Fruit fly (Drosophila melanogaster) whole organism, embryonic: ENCODE data around the gene Teh1.
A peak's percentile ranks its signal among the peaks of the same experiment; 100 is the strongest.

Source experiments
- Aef1 ChIP-seq: fragments of 200-800 bp; sonication (Bioruptor generic); IDR thresholded peaks from 3 replicates; pipeline ENCODE4 v1.3.6; 2022; ENCODE audit warnings: missing biosample characterization, missing genetic modification characterization
- Asciz ChIP-seq: fragments of 200-800 bp; sonication (Bioruptor generic); optimal IDR thresholded peaks from 2 replicates; lab custom pipeline; 2017; ENCODE audit warnings: missing biosample characterization, mild to moderate bottlenecking, missing genetic modification characterization, missing genetic modification reagents
- Blimp-1 ChIP-seq: fragments of 200-800 bp; sonication (Bioruptor generic); optimal IDR thresholded peaks from 3 replicates; lab custom pipeline; 2018; ENCODE audit warnings: missing biosample characterization, missing genetic modification characterization, mild to moderate bottlenecking, moderate library complexity, missing genetic modification reagents
- CG10209 ChIP-seq: fragments of 200-800 bp; sonication (Bioruptor generic); optimal IDR thresholded peaks from 3 replicates; lab custom pipeline; 2017; ENCODE audit warnings: missing biosample characterization, mild to moderate bottlenecking, missing genetic modification characterization, missing genetic modification reagents
- CG11504 ChIP-seq: fragments of 200-800 bp; sonication (Bioruptor generic); optimal IDR thresholded peaks from 3 replicates; lab custom pipeline; 2019; ENCODE audit warnings: missing biosample characterization, mild to moderate bottlenecking, missing genetic modification characterization, moderate library complexity
- CG12769 ChIP-seq: fragments of 200-800 bp; sonication (Bioruptor generic); optimal IDR thresholded peaks from 2 replicates; lab custom pipeline; 2019; ENCODE audit warnings: missing biosample characterization, mild to moderate bottlenecking, missing genetic modification characterization, moderate library complexity
- CG14014 ChIP-seq: fragments of 200-800 bp; sonication (Bioruptor generic); IDR thresholded peaks from 2 replicates; pipeline ENCODE4 v1.3.6; 2022; ENCODE audit warnings: missing biosample characterization, missing genetic modification characterization
- CG15601 ChIP-seq: fragments of 200-800 bp; sonication (Bioruptor generic); optimal IDR thresholded peaks from 3 replicates; lab custom pipeline; 2019; ENCODE audit warnings: missing biosample characterization, mild to moderate bottlenecking, missing genetic modification characterization, moderate library complexity
- CG2889 ChIP-seq: fragments of 200-800 bp; sonication (Bioruptor generic); IDR thresholded peaks from 3 replicates; pipeline ENCODE4 v1.3.6; 2022; ENCODE audit warnings: missing biosample characterization, missing genetic modification characterization
- CG3065 ChIP-seq: fragments of 200-800 bp; sonication (Bioruptor generic); optimal IDR thresholded peaks from 2 replicates; lab custom pipeline; 2016; ENCODE audit warnings: missing biosample characterization, missing genetic modification characterization
- CG3163 ChIP-seq: fragments of 200-800 bp; sonication (Bioruptor generic); optimal IDR thresholded peaks from 3 replicates; lab custom pipeline; 2016; ENCODE audit warnings: missing biosample characterization, missing genetic modification characterization
- CG32532 ChIP-seq: fragments of 200-800 bp; sonication (Bioruptor generic); IDR thresholded peaks from 2 replicates; pipeline ENCODE4 v1.3.6; 2022; ENCODE audit warnings: missing biosample characterization, missing genetic modification characterization
- CG3995 ChIP-seq: fragments of 200-800 bp; sonication (Bioruptor generic); optimal IDR thresholded peaks from 3 replicates; lab custom pipeline; 2016; ENCODE audit warnings: missing biosample characterization, missing genetic modification characterization
- CG4424 ChIP-seq: fragments of 200-800 bp; sonication (Bioruptor generic); optimal IDR thresholded peaks from 3 replicates; lab custom pipeline; 2016; ENCODE audit warnings: missing biosample characterization, missing genetic modification characterization
- CG6175 ChIP-seq: fragments of 200-800 bp; sonication (Bioruptor generic); IDR thresholded peaks from 3 replicates; pipeline ENCODE4 v1.3.6; 2022; ENCODE audit warnings: missing biosample characterization, missing genetic modification characterization
- CG7372 ChIP-seq: fragments of 200-800 bp; sonication (Bioruptor generic); IDR thresholded peaks from 2 replicates; pipeline ENCODE4 v1.3.6; 2022; ENCODE audit warnings: missing biosample characterization, missing genetic modification characterization
- CG8359 ChIP-seq: fragments of 200-800 bp; sonication (Bioruptor generic); optimal IDR thresholded peaks from 2 replicates; lab custom pipeline; 2017; ENCODE audit warnings: missing biosample characterization, mild to moderate bottlenecking, missing genetic modification characterization, borderline replicate concordance
- CTCF ChIP-seq: fragments of 200-800 bp; sonication (Bioruptor generic); optimal IDR thresholded peaks from 2 replicates; lab custom pipeline; 2017; ENCODE audit warnings: missing biosample characterization, mild to moderate bottlenecking, missing genetic modification characterization, moderate library complexity
- Chrac-16 ChIP-seq: fragments of 200-800 bp; sonication (Bioruptor generic); optimal IDR thresholded peaks from 3 replicates; lab custom pipeline; 2016; ENCODE audit warnings: missing biosample characterization, missing genetic modification characterization
- Doc2 ChIP-seq: fragments of 200-800 bp; sonication (Bioruptor generic); IDR thresholded peaks from 2 replicates; pipeline ENCODE4 v1.3.6; 2022; ENCODE audit warnings: missing biosample characterization, missing genetic modification characterization
- Eip74EF ChIP-seq, 2 experiments: fragments of 200-800 bp in 1 of 2; fragments of >200 bp in 1 of 2; sonication (Bioruptor generic) in 1 of 2; optimal IDR thresholded peaks; 2 replicates each; lab custom pipeline; 2017 to 2019; ENCODE audit warnings: missing biosample characterization in 2 of 2, missing genetic modification characterization in 2 of 2, mild to moderate bottlenecking in 1 of 2, moderate library complexity in 1 of 2
- Ets65A ChIP-seq: fragments of 200-800 bp; sonication (Bioruptor generic); peaks from one replicate; lab custom pipeline; 2016; ENCODE audit warnings: missing biosample characterization, missing genetic modification characterization
- HLH4C ChIP-seq: fragments of 200-800 bp; sonication (Bioruptor generic); IDR thresholded peaks from 3 replicates; pipeline ENCODE4 v1.3.6; 2022; ENCODE audit warnings: missing biosample characterization, missing genetic modification characterization; ENCODE audit not compliant: partially characterized antibody
- Hsf ChIP-seq: fragments of 200-800 bp; sonication (Bioruptor generic); optimal IDR thresholded peaks from 3 replicates; lab custom pipeline; 2016; ENCODE audit warnings: missing biosample characterization, missing genetic modification characterization
- Med ChIP-seq: fragments of 200-800 bp; sonication (Bioruptor generic); peaks from one replicate; lab custom pipeline; 2016; ENCODE audit warnings: missing biosample characterization, missing genetic modification characterization, mild to moderate bottlenecking, inconsistent platforms, moderate library complexity
- Oli ChIP-seq: fragments of 200-800 bp; sonication (Bioruptor generic); optimal IDR thresholded peaks from 2 replicates; lab custom pipeline; 2018; ENCODE audit warnings: missing biosample characterization, mild to moderate bottlenecking, missing genetic modification characterization, moderate library complexity
- Pdp1 ChIP-seq, 2 experiments: fragments of 200-800 bp; sonication (Bioruptor generic); optimal IDR thresholded peaks; 3 replicates each; lab custom pipeline; 2016; ENCODE audit warnings: missing biosample characterization in 2 of 2, missing genetic modification characterization in 2 of 2, mild to moderate bottlenecking in 1 of 2, moderate library complexity in 1 of 2
- abd-A ChIP-seq: fragments of 200-800 bp; sonication (Bioruptor generic); optimal IDR thresholded peaks from 3 replicates; lab custom pipeline; 2019; ENCODE audit warnings: missing biosample characterization, mild to moderate bottlenecking, missing genetic modification characterization, moderate library complexity
- al ChIP-seq: fragments of 200-800 bp; sonication (Bioruptor generic); IDR thresholded peaks from 2 replicates; pipeline ENCODE4 v1.3.6; 2022; ENCODE audit warnings: missing biosample characterization, missing genetic modification characterization
- cas ChIP-seq: fragments of 200-800 bp; sonication (Bioruptor generic); IDR thresholded peaks from 2 replicates; pipeline ENCODE4 v1.3.6; 2022; ENCODE audit warnings: missing biosample characterization, missing genetic modification characterization
- cato ChIP-seq: fragments of 200-800 bp; sonication (Bioruptor generic); optimal IDR thresholded peaks from 2 replicates; lab custom pipeline; 2016; ENCODE audit warnings: missing biosample characterization, missing genetic modification characterization, borderline replicate concordance
- cg ChIP-seq: fragments of 200-800 bp; sonication (Bioruptor generic); optimal IDR thresholded peaks from 3 replicates; lab custom pipeline; 2019; ENCODE audit warnings: missing biosample characterization, mild to moderate bottlenecking, missing genetic modification characterization, moderate library complexity
- chinmo ChIP-seq: fragments of 200-800 bp; sonication (Bioruptor generic); IDR thresholded peaks from 4 replicates; pipeline ENCODE4 v1.3.6; 2022; ENCODE audit warnings: missing biosample characterization, missing genetic modification characterization; ENCODE audit not compliant: partially characterized antibody
- crol ChIP-seq: fragments of 200-800 bp; sonication (Bioruptor generic); IDR thresholded peaks from 2 replicates; pipeline ENCODE4 v1.3.6; 2022; ENCODE audit warnings: missing biosample characterization, missing genetic modification characterization
- fd102C ChIP-seq: fragments of 200-800 bp; sonication (Bioruptor generic); optimal IDR thresholded peaks from 2 replicates; lab custom pipeline; 2018; ENCODE audit warnings: missing biosample characterization, mild to moderate bottlenecking, missing genetic modification characterization, moderate library complexity
- fu2 ChIP-seq: fragments of 200-800 bp; sonication (Bioruptor generic); optimal IDR thresholded peaks from 2 replicates; lab custom pipeline; 2016; ENCODE audit warnings: missing biosample characterization, missing genetic modification characterization
- kni ChIP-seq: fragments of 200-800 bp; sonication (Bioruptor generic); optimal IDR thresholded peaks from 3 replicates; lab custom pipeline; 2017; ENCODE audit warnings: mild to moderate bottlenecking, missing biosample characterization, missing genetic modification reagents, missing genetic modification characterization
- mirr ChIP-seq: fragments of 200-800 bp; sonication (Bioruptor generic); optimal IDR thresholded peaks from 3 replicates; lab custom pipeline; 2018; ENCODE audit warnings: missing biosample characterization, mild to moderate bottlenecking, missing genetic modification characterization
- otp ChIP-seq: fragments of 200-800 bp; sonication (Bioruptor generic); IDR thresholded peaks from 3 replicates; pipeline ENCODE4, ENCODE4 v1.3.6; 2022; ENCODE audit warnings: missing biosample characterization, missing genetic modification characterization
- pan ChIP-seq, 4 experiments: fragments of >200 bp in 3 of 4; fragments of 200-800 bp in 1 of 4; sonication (Bioruptor generic) in 1 of 4; optimal IDR thresholded peaks in 3 of 4; IDR thresholded peaks in 1 of 4; 2 replicates each; pipeline versions ENCODE4 v1.3.6 to Lab custom; 2017 to 2022; ENCODE audit warnings: missing biosample characterization in 2 of 4, missing genetic modification characterization in 2 of 4, mixed read lengths in 1 of 4
- peb ChIP-seq: fragments of 200-800 bp; sonication (Bioruptor generic); IDR thresholded peaks from 2 replicates; pipeline ENCODE4 v1.3.6; 2022; ENCODE audit warnings: missing biosample characterization, missing genetic modification characterization
- pros ChIP-seq: fragments of 200-800 bp; sonication (Bioruptor generic); optimal IDR thresholded peaks from 3 replicates; lab custom pipeline; 2019; ENCODE audit warnings: missing biosample characterization, mild to moderate bottlenecking, missing genetic modification characterization, moderate library complexity
- sd ChIP-seq: fragments of 200-800 bp; sonication (Bioruptor generic); optimal IDR thresholded peaks from 3 replicates; lab custom pipeline; 2018; ENCODE audit warnings: missing biosample characterization, mild to moderate bottlenecking, missing genetic modification characterization, moderate library complexity
- shn ChIP-seq: fragments of 200-800 bp; sonication (Bioruptor generic); optimal IDR thresholded peaks from 3 replicates; lab custom pipeline; 2016; ENCODE audit warnings: missing biosample characterization, missing genetic modification characterization
- sr ChIP-seq: fragments of 200-800 bp; sonication (Bioruptor generic); IDR thresholded peaks from 3 replicates; pipeline ENCODE4 v1.3.6; 2022; ENCODE audit warnings: missing biosample characterization, missing genetic modification characterization
- vvl ChIP-seq: fragments of 200-800 bp; sonication (Bioruptor generic); IDR thresholded peaks from 2 replicates; pipeline ENCODE4 v1.3.6; 2022; ENCODE audit warnings: missing biosample characterization, missing genetic modification characterization
- wor ChIP-seq: fragments of 200-800 bp; sonication (Bioruptor generic); IDR thresholded peaks from 2 replicates; pipeline ENCODE4 v1.3.6; 2022; ENCODE audit warnings: missing biosample characterization, missing genetic modification characterization
- z ChIP-seq: fragments of 200-800 bp; sonication (Bioruptor generic); IDR thresholded peaks from 3 replicates; pipeline ENCODE4 v1.3.6; 2022; ENCODE audit warnings: missing biosample characterization, missing genetic modification characterization

The Teh1 gene

dm6 chr3R:9910129-9910528 is 42.2 kb upstream of the Teh1 start:
- TF ChIP-seq Ets65A (GFP tag; lab: Kevin White, UChicago) (peak; percentile 54), chinmo (GFP tag; lab: Robert Waterston, UW) (0 out of 4 replicates have a peak, but pooled peaks have one; percentile 35), CG32532 (GFP tag; lab: Robert Waterston, UW) (no peak), wor (GFP tag; lab: Robert Waterston, UW) (no peak), CG2889 (GFP tag; lab: Robert Waterston, UW) (0 out of 3 replicates have a peak, but pooled peaks have one; percentile 13), CG7372 (GFP tag; lab: Robert Waterston, UW) (peak; percentile 58)

- TF ChIP-seq chinmo (GFP tag; lab: Robert Waterston, UW) (0 out of 4 replicates have a peak, but pooled peaks have one; percentile 46), sr (0 out of 3 replicates have a peak, but pooled peaks have one; percentile 26), Med (GFP tag; lab: Kevin White, UChicago) (peak; percentile 52), Blimp-1 (GFP tag; lab: Kevin White, UChicago) (peak; percentile 38), crol (GFP tag; lab: Robert Waterston, UW) (peak; percentile 68), mirr (GFP tag; lab: Kevin White, UChicago) (no peak), CG8359 (GFP tag; lab: Kevin White, UChicago) (no peak), CTCF (GFP tag; lab: Kevin White, UChicago) (no peak), CG15601 (tag; lab: Kevin White, UChicago) (no peak), CG10209 (GFP tag; lab: Kevin White, UChicago) (peak; percentile 35), pros (GFP tag; lab: Kevin White, UChicago) (peak; percentile 18), cg (peak; percentile 67), peb (no peak), CG3163 (no peak), Doc2 (GFP tag; lab: Robert Waterston, UW) (no peak), Eip74EF (GFP tag; optimal IDR thresholded peaks at IDR 0.05; lab: Kevin White, UChicago) (no peak), Asciz (GFP tag; lab: Kevin White, UChicago) (no peak), CG3995 (no peak), CG3065 (GFP tag; lab: Kevin White, UChicago) (no peak), CG6175 (GFP tag; lab: Robert Waterston, UW) (peak; percentile 64; the same call in 2 of the 3 replicates), vvl (GFP tag; lab: Robert Waterston, UW) (peak; percentile 94), otp (no peak), Chrac-16 (no peak), CG11504 (tag; lab: Kevin White, UChicago) (peak; percentile 11), z (GFP tag; lab: Robert Waterston, UW) (0 out of 3 replicates have a peak, but pooled peaks have one; percentile 36), kni (GFP tag; lab: Kevin White, UChicago) (peak; percentile 95), fu2 (GFP tag; lab: Kevin White, UChicago) (no peak), cato (GFP tag; lab: Kevin White, UChicago) (no peak), CG12769 (tag; lab: Kevin White, UChicago) (peak; percentile 3), CG14014 (0 out of 2 replicates have a peak, but pooled peaks have one; percentile 11), abd-A (tag; lab: Kevin White, UChicago) (peak; percentile 82), sd (tag; lab: Kevin White, UChicago) (peak; percentile 68), cas (GFP tag; lab: Robert Waterston, UW) (no peak), fd102C (GFP tag; lab: Kevin White, UChicago) (no peak), shn (GFP tag; lab: Kevin White, UChicago) (no peak), al (no peak), Pdp1 (GFP tag; optimal IDR thresholded peaks at IDR 0.05; lab: Kevin White, UChicago) (peak in 1 of 2 experiments; percentile 90), HLH4C (GFP tag; lab: Robert Waterston, UW) (no peak), CG4424 (GFP tag; lab: Kevin White, UChicago) (no peak), Aef1 (GFP tag; lab: Robert Waterston, UW) (no peak), Hsf (GFP tag; lab: Kevin White, UChicago) (no peak), Oli (no peak), pan (optimal IDR thresholded peaks at IDR 0.05; lab: Kevin White, UChicago) (no peak), pan (GFP tag; optimal IDR thresholded peaks at IDR 0.05 in 1 of 2, IDR thresholded peaks at IDR 0.05 in 1 of 2) (no peak)
Measured at dm6 chr3R:9906020-9906464, 38.1 kb upstream of the Teh1 start.
